Fruit fly (Drosophila melanogaster) whole organism, embryonic: ENCODE results near the gene LysS.

Experiments used
- Blimp-1 ChIP-seq: fragments of 200-800 bp; sonication (Bioruptor generic); optimal IDR thresholded peaks from 3 replicates; lab custom pipeline; 2018; ENCODE audit warnings: missing biosample characterization, missing genetic modification characterization, mild to moderate bottlenecking, moderate library complexity, missing genetic modification reagents
- BtbVII ChIP-seq: fragments of 200-800 bp; sonication (Bioruptor generic); optimal IDR thresholded peaks from 3 replicates; lab custom pipeline; 2017; ENCODE audit warnings: missing biosample characterization, mild to moderate bottlenecking, missing genetic modification characterization
- CG10267 ChIP-seq: fragments of 200-800 bp; sonication (Bioruptor generic); optimal IDR thresholded peaks from 2 replicates; lab custom pipeline; 2018; ENCODE audit warnings: missing biosample characterization, mild to moderate bottlenecking, missing genetic modification characterization, moderate library complexity
- CG10565 ChIP-seq: fragments of 200-800 bp; sonication (Bioruptor generic); optimal IDR thresholded peaks from 3 replicates; lab custom pipeline; 2016; ENCODE audit warnings: missing biosample characterization, mild to moderate bottlenecking, missing genetic modification characterization
- CG10979 ChIP-seq: fragments of 200-800 bp; sonication (Bioruptor generic); optimal IDR thresholded peaks from 2 replicates; lab custom pipeline; 2018; ENCODE audit warnings: missing biosample characterization, mild to moderate bottlenecking, missing genetic modification characterization, moderate library complexity
- CG11085 ChIP-seq: fragments of 200-800 bp; sonication (Bioruptor generic); IDR thresholded peaks from 2 replicates; pipeline ENCODE4 v1.3.6; 2022; ENCODE audit warnings: missing biosample characterization, missing genetic modification characterization
- CG12104 ChIP-seq: fragments of 200-800 bp; sonication (Bioruptor generic); optimal IDR thresholded peaks from 3 replicates; lab custom pipeline; 2016; ENCODE audit warnings: missing biosample characterization, missing genetic modification characterization
- CG13424 ChIP-seq: fragments of 200-800 bp; sonication (Bioruptor generic); optimal IDR thresholded peaks from 2 replicates; lab custom pipeline; 2019; ENCODE audit warnings: missing biosample characterization, mild to moderate bottlenecking, missing genetic modification characterization, moderate library complexity
- CG18476 ChIP-seq: fragments of 200-800 bp; sonication (Bioruptor generic); optimal IDR thresholded peaks from 2 replicates; lab custom pipeline; 2016; ENCODE audit warnings: missing biosample characterization, mild to moderate bottlenecking, missing genetic modification characterization
- CG18599 ChIP-seq: fragments of 200-800 bp; sonication (Bioruptor generic); optimal IDR thresholded peaks from 3 replicates; lab custom pipeline; 2017; ENCODE audit warnings: missing biosample characterization, missing genetic modification characterization, mild to moderate bottlenecking, moderate library complexity, missing genetic modification reagents
- CG8388 ChIP-seq: fragments of 200-800 bp; sonication (Bioruptor generic); optimal IDR thresholded peaks from 2 replicates; lab custom pipeline; 2019; ENCODE audit warnings: missing biosample characterization, mild to moderate bottlenecking, missing genetic modification characterization, moderate library complexity
- HLH54F ChIP-seq: fragments of 200-800 bp; sonication (Bioruptor generic); optimal IDR thresholded peaks from 3 replicates; lab custom pipeline; 2016; ENCODE audit warnings: missing biosample characterization, missing genetic modification characterization
- Hey ChIP-seq: fragments of 200-800 bp; sonication (Bioruptor generic); optimal IDR thresholded peaks from 3 replicates; lab custom pipeline; 2018; ENCODE audit warnings: missing biosample characterization, mild to moderate bottlenecking, missing genetic modification characterization
- Med ChIP-seq: fragments of 200-800 bp; sonication (Bioruptor generic); peaks from one replicate; lab custom pipeline; 2016; ENCODE audit warnings: missing biosample characterization, missing genetic modification characterization, mild to moderate bottlenecking, inconsistent platforms, moderate library complexity
- Mes4 ChIP-seq: fragments of 200-800 bp; sonication (Bioruptor generic); optimal IDR thresholded peaks from 2 replicates; lab custom pipeline; 2016; ENCODE audit warnings: missing biosample characterization, missing genetic modification characterization
- Mrtf ChIP-seq: fragments of 200-800 bp; sonication (Bioruptor generic); IDR thresholded peaks from 3 replicates; pipeline ENCODE4 v1.3.6; 2022; ENCODE audit warnings: missing biosample characterization, missing genetic modification characterization
- PHDP ChIP-seq: fragments of 200-800 bp; sonication (Bioruptor generic); optimal IDR thresholded peaks from 3 replicates; lab custom pipeline; 2018; ENCODE audit warnings: missing biosample characterization, mild to moderate bottlenecking, missing genetic modification characterization, moderate library complexity
- Six4 ChIP-seq: fragments of 200-800 bp; sonication (Bioruptor generic); optimal IDR thresholded peaks from 2 replicates; lab custom pipeline; 2016; ENCODE audit warnings: missing biosample characterization, missing genetic modification characterization
- Taf1 ChIP-seq: fragments of 200-800 bp; sonication (Bioruptor generic); IDR thresholded peaks from 2 replicates; pipeline ENCODE4 v1.3.6; 2022; ENCODE audit warnings: missing biosample characterization, missing genetic modification characterization
- Trl ChIP-seq, 3 experiments: fragments of >200 bp in 2 of 3; fragments of 200-800 bp in 1 of 3; sonication (Bioruptor generic) in 1 of 3; optimal IDR thresholded peaks; 2 replicates in 1 of 3; 3 replicates in 2 of 3; lab custom pipeline; 2016 to 2017; ENCODE audit warnings: missing biosample characterization in 1 of 3, missing genetic modification characterization in 1 of 3
- Xrp1 ChIP-seq: fragments of 200-800 bp; sonication (Bioruptor generic); IDR thresholded peaks from 2 replicates; pipeline ENCODE4 v1.3.6; 2022; ENCODE audit warnings: missing biosample characterization, missing genetic modification characterization
- YL-1 ChIP-seq: fragments of 200-800 bp; sonication (Bioruptor generic); optimal IDR thresholded peaks from 3 replicates; lab custom pipeline; 2017; ENCODE audit warnings: missing biosample characterization, mild to moderate bottlenecking, missing genetic modification characterization
- abd-A ChIP-seq: fragments of 200-800 bp; sonication (Bioruptor generic); optimal IDR thresholded peaks from 3 replicates; lab custom pipeline; 2019; ENCODE audit warnings: missing biosample characterization, mild to moderate bottlenecking, missing genetic modification characterization, moderate library complexity
- amos ChIP-seq: fragments of 200-800 bp; sonication (Bioruptor generic); IDR thresholded peaks from 2 replicates; pipeline ENCODE4 v1.3.6; 2022; ENCODE audit warnings: missing biosample characterization, missing genetic modification characterization; ENCODE audit not compliant: partially characterized antibody
- btn ChIP-seq: fragments of 200-800 bp; sonication (Bioruptor generic); optimal IDR thresholded peaks from 2 replicates; lab custom pipeline; 2016; ENCODE audit warnings: missing biosample characterization, missing genetic modification characterization
- cato ChIP-seq: fragments of 200-800 bp; sonication (Bioruptor generic); optimal IDR thresholded peaks from 2 replicates; lab custom pipeline; 2016; ENCODE audit warnings: missing biosample characterization, missing genetic modification characterization, borderline replicate concordance
- chm ChIP-seq: fragments of 200-800 bp; sonication (Bioruptor generic); IDR thresholded peaks from 2 replicates; pipeline ENCODE4 v1.3.6; 2022; ENCODE audit warnings: missing biosample characterization, missing genetic modification characterization
- crc ChIP-seq: fragments of 200-800 bp; sonication (Bioruptor generic); optimal IDR thresholded peaks from 2 replicates; lab custom pipeline; 2016; ENCODE audit warnings: missing biosample characterization, missing genetic modification characterization
- esg ChIP-seq: fragments of 200-800 bp; sonication (Bioruptor generic); conservative IDR thresholded peaks from 2 replicates; pipeline ENCODE4 v1.3.6; 2022; ENCODE audit warnings: missing biosample characterization, missing genetic modification characterization
- exex ChIP-seq: fragments of 200-800 bp; sonication (Bioruptor generic); optimal IDR thresholded peaks from 4 replicates; lab custom pipeline; 2018; ENCODE audit warnings: missing biosample characterization, mild to moderate bottlenecking, missing genetic modification characterization, moderate library complexity
- gce ChIP-seq: fragments of 200-800 bp; sonication (Bioruptor generic); IDR thresholded peaks from 3 replicates; pipeline ENCODE4 v1.3.6; 2022; ENCODE audit warnings: missing biosample characterization, missing genetic modification characterization
- grn ChIP-seq: fragments of 200-800 bp; sonication (Bioruptor generic); optimal IDR thresholded peaks from 3 replicates; lab custom pipeline; 2017; ENCODE audit warnings: missing biosample characterization, missing genetic modification characterization
- ham ChIP-seq: fragments of 200-800 bp; sonication (Bioruptor generic); IDR thresholded peaks from 2 replicates; pipeline ENCODE4 v1.3.6; 2022; ENCODE audit warnings: missing biosample characterization, missing genetic modification characterization
- kni ChIP-seq: fragments of 200-800 bp; sonication (Bioruptor generic); optimal IDR thresholded peaks from 3 replicates; lab custom pipeline; 2017; ENCODE audit warnings: mild to moderate bottlenecking, missing biosample characterization, missing genetic modification reagents, missing genetic modification characterization
- mam ChIP-seq: fragments of 200-800 bp; sonication (Bioruptor generic); optimal IDR thresholded peaks from 3 replicates; lab custom pipeline; 2016; ENCODE audit warnings: missing biosample characterization, missing genetic modification characterization
- rib ChIP-seq: fragments of 200-800 bp; sonication (Bioruptor generic); IDR thresholded peaks from 2 replicates; pipeline ENCODE4 v1.3.6; 2022; ENCODE audit warnings: missing biosample characterization, missing genetic modification characterization
- row ChIP-seq: fragments of 200-800 bp; sonication (Bioruptor generic); IDR thresholded peaks from 3 replicates; pipeline ENCODE4 v1.3.6; 2022; ENCODE audit warnings: missing biosample characterization, missing genetic modification characterization
- schlank ChIP-seq: fragments of 200-800 bp; sonication (Bioruptor generic); optimal IDR thresholded peaks from 2 replicates; lab custom pipeline; 2018; ENCODE audit warnings: missing biosample characterization, mild to moderate bottlenecking, missing genetic modification characterization
- sens ChIP-seq: fragments of 200-800 bp; sonication (Bioruptor generic); peaks from one replicate; lab custom pipeline; 2016; ENCODE audit warnings: missing biosample characterization, missing genetic modification characterization
- seq ChIP-seq: fragments of 200-800 bp; sonication (Bioruptor generic); IDR thresholded peaks from 2 replicates; pipeline ENCODE4 v1.3.6; 2022; ENCODE audit warnings: missing biosample characterization, missing genetic modification characterization
- sug ChIP-seq: fragments of 200-800 bp; optimal IDR thresholded peaks from 2 replicates; lab custom pipeline; 2019; ENCODE audit warnings: missing biosample characterization, mild to moderate bottlenecking, missing genetic modification characterization, moderate library complexity
- tll ChIP-seq, 2 experiments: fragments of 200-800 bp in 1 of 2; fragments of >200 bp in 1 of 2; sonication (Bioruptor generic) in 1 of 2; optimal IDR thresholded peaks; 2 replicates each; lab custom pipeline; 2017 to 2019; ENCODE audit warnings: missing biosample characterization in 2 of 2, missing genetic modification characterization in 2 of 2, mild to moderate bottlenecking in 1 of 2, moderate library complexity in 1 of 2
- tna ChIP-seq: fragments of 200-800 bp; sonication (Bioruptor generic); IDR thresholded peaks from 2 replicates; pipeline ENCODE4 v1.3.6; 2022; ENCODE audit warnings: missing biosample characterization, missing genetic modification characterization; ENCODE audit not compliant: partially characterized antibody
- unc-4 ChIP-seq: fragments of 200-800 bp; sonication (Bioruptor generic); IDR thresholded peaks from 2 replicates; pipeline ENCODE4 v1.3.6; 2022; ENCODE audit warnings: missing biosample characterization, missing genetic modification characterization; ENCODE audit not compliant: partially characterized antibody
- vvl ChIP-seq: fragments of 200-800 bp; sonication (Bioruptor generic); IDR thresholded peaks from 2 replicates; pipeline ENCODE4 v1.3.6; 2022; ENCODE audit warnings: missing biosample characterization, missing genetic modification characterization

The LysS gene

dm6 chr3L:1208206-1208605 lies 19.3 kb upstream of the LysS start (continued):
- no peak for TF ChIP-seq kni
- 0 out of 2 replicates have a peak, but pooled peaks have one; percentile 32 for TF ChIP-seq unc-4 (GFP tag; lab: Robert Waterston, UW)
- no peak for TF ChIP-seq Taf1 (GFP tag; lab: Robert Waterston, UW)
- no peak for TF ChIP-seq CG11085 (GFP tag; lab: Robert Waterston, UW)
- TF ChIP-seq mam (GFP tag; lab: Kevin White, UChicago), result no peak
- no peak for TF ChIP-seq amos
- peak; percentile 57 to 59 for TF ChIP-seq Trl (optimal IDR thresholded peaks at IDR 0.05; lab: Kevin White, UChicago)
- TF ChIP-seq Trl (GFP tag; optimal IDR thresholded peaks at IDR 0.05; lab: Kevin White, UChicago), result no peak
- 0 out of 2 replicates have a peak, but pooled peaks have one; percentile 37 for TF ChIP-seq tna (GFP tag; lab: Robert Waterston, UW)
- no peak for TF ChIP-seq Mrtf (GFP tag; lab: Robert Waterston, UW)

- TF ChIP-seq exex (peak; percentile 1), CG10267 (tag; lab: Kevin White, UChicago) (no peak), CG10979 (tag; lab: Kevin White, UChicago) (no peak)
- TF ChIP-seq, all 482 proteins: peak for 1
Measured at dm6 chr3L:1211096-1211495, 16.5 kb upstream of the LysS start, which contains the start of gene LysD. Gene LysD, minus strand, starts transcription at chr3L:1211196.

- TF ChIP-seq BtbVII (GFP tag; lab: Kevin White, UChicago) (no peak), abd-A (tag; lab: Kevin White, UChicago) (peak; percentile 3), vvl (GFP tag; lab: Robert Waterston, UW) (peak; percentile 67; the same call in 1 of the 2 replicates), Blimp-1 (GFP tag; lab: Kevin White, UChicago) (peak; percentile 93), tll (GFP tag; optimal IDR thresholded peaks at IDR 0.05; lab: Kevin White, UChicago) (no peak), row (no peak)
Measured at dm6 chr3L:1212113-1212512, 15.4 kb upstream of the LysS start.

- TF ChIP-seq sug (tag; lab: Kevin White, UChicago) (peak; percentile 8), seq (GFP tag; lab: Robert Waterston, UW) (no peak), CG10565 (no peak), CG18599 (peak; percentile 21), Six4 (no peak), exex (peak; percentile 62), Hey (tag; lab: Kevin White, UChicago) (peak; percentile 45), rib (GFP tag; lab: Robert Waterston, UW) (no peak), CG18476 (GFP tag; lab: Kevin White, UChicago) (no peak), gce (GFP tag; lab: Robert Waterston, UW) (no peak), HLH54F (GFP tag; lab: Kevin White, UChicago) (no peak), YL-1 (no peak), cato (no peak), grn (GFP tag; lab: Kevin White, UChicago) (peak; percentile 42)
- TF ChIP-seq, all 482 proteins: peak for 5
Measured at dm6 chr3L:1212571-1212970, 15.0 kb upstream of the LysS start, which contains the start of gene LysE. Gene LysE, plus strand, starts transcription at chr3L:1212827.

dm6 chr3L:1216460-1216859 lies 11.1 kb upstream of the LysS start:
- TF ChIP-seq esg, result peak; percentile 29
- TF ChIP-seq CG13424, result peak; percentile 42
- TF ChIP-seq crc, result peak; percentile 8
- TF ChIP-seq CG8388 (GFP tag; lab: Kevin White, UChicago), result peak; percentile 56
- TF ChIP-seq Mes4 (GFP tag; lab: Kevin White, UChicago), result no peak
- TF ChIP-seq chm, result peak; percentile 68; the same call in 1 of the 2 replicates
- TF ChIP-seq Med, result peak; percentile 73
- peak; percentile 70 for TF ChIP-seq Xrp1
- no peak for TF ChIP-seq CG12104 (GFP tag; lab: Kevin White, UChicago)
- no peak for TF ChIP-seq ham (GFP tag; lab: Robert Waterston, UW)
- TF ChIP-seq btn (GFP tag; lab: Kevin White, UChicago), result peak; percentile 47
- peak; percentile 94 for TF ChIP-seq sens (GFP tag; lab: Kevin White, UChicago)
- no peak for TF ChIP-seq schlank
- TF ChIP-seq PHDP (tag; lab: Kevin White, UChicago), result peak; percentile 35
